Fruit fly (Drosophila melanogaster): ENCODE measurements around the gene Ogdh.

Gene Ogdh

dm6 chr3L:16971611-16972359 is 17.2 kb downstream of the Ogdh start:
- peak; percentile 21 for TF ChIP-seq HLH106 (tag; optimal IDR thresholded peaks at IDR 0.05)
- TF ChIP-seq Mio (GFP tag; optimal IDR thresholded peaks at IDR 0.05), result no peak
- TF ChIP-seq Sp1 (GFP tag; optimal IDR thresholded peaks at IDR 0.05), result peak; percentile 17
- TF ChIP-seq brk (GFP tag; optimal IDR thresholded peaks at IDR 0.05), result no peak
- peak in 1 of 2 experiments; percentile 16 for TF ChIP-seq foxo (GFP tag; optimal IDR thresholded peaks at IDR 0.05)

DNA sequence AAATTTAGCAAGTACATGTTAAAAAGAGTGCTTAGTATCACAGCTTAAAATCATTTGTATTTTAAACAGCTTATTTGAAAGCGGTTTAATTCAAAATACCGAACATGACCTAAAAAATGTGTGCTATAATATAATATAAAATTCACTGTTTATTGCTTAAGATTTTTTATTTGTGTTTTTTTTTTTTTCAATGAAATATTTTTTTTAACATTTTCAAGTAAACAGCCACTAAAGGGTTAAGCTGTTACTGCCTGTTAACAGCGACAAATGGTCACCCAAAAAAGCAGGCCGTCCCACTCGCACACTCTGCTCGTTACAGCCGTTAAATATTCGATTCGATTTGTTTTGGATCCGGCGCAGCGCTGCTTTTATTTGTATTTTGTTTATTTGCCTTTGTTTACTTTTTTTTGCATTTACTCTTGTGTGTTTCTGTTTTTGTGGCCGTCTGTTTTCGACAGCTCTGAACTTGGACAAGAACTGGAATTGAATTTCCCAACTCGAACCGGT is 20.1 kb downstream of the Ogdh start:
- TF ChIP-seq Mio (GFP tag; optimal IDR thresholded peaks at IDR 0.05), result no peak
- no peak for TF ChIP-seq pan (optimal IDR thresholded peaks at IDR 0.05)
- peak; percentile 5 for TF ChIP-seq dmrt93B (GFP tag; optimal IDR thresholded peaks at IDR 0.05)
- TF ChIP-seq brk (GFP tag; optimal IDR thresholded peaks at IDR 0.05), result peak; percentile 53
- no peak for TF ChIP-seq CrebA (GFP tag; optimal IDR thresholded peaks at IDR 0.05; ENCODE audit: borderline replicate concordance)
- no peak for TF ChIP-seq sv (GFP tag; optimal IDR thresholded peaks at IDR 0.05)
- peak; percentile 14 for TF ChIP-seq Hnf4 (GFP tag; optimal IDR thresholded peaks at IDR 0.05)
- TF ChIP-seq HLH106 (tag; optimal IDR thresholded peaks at IDR 0.05), result no peak
- no peak for TF ChIP-seq dl (GFP tag; optimal IDR thresholded peaks at IDR 0.05; ENCODE audit: insufficient read depth in 1 of 2, partially characterized antibody in 2 of 2)
- peak; percentile 65 for TF ChIP-seq fru (GFP tag; optimal IDR thresholded peaks at IDR 0.05)
- TF ChIP-seq OdsH (GFP tag; optimal IDR thresholded peaks at IDR 0.05), result peak; percentile 23
- TF ChIP-seq CG32264 (GFP tag; optimal IDR thresholded peaks at IDR 0.05), result no peak
- peak; percentile 32 for TF ChIP-seq sage (GFP tag; optimal IDR thresholded peaks at IDR 0.05)
- TF ChIP-seq ey (GFP tag; optimal IDR thresholded peaks at IDR 0.05), result no peak
- peak; percentile 50 for TF ChIP-seq h (GFP tag; optimal IDR thresholded peaks at IDR 0.05)
- peak; percentile 49 for TF ChIP-seq tai (GFP tag; optimal IDR thresholded peaks at IDR 0.05)
- peak; percentile 1 to 47 for TF ChIP-seq foxo (GFP tag; optimal IDR thresholded peaks at IDR 0.05)
- TF ChIP-seq Rel (GFP tag; optimal IDR thresholded peaks at IDR 0.05), result peak; percentile 49
- TF ChIP-seq Rel (tag; optimal IDR thresholded peaks at IDR 0.05), result peak; percentile 27
- no peak for TF ChIP-seq Hr78 (GFP tag; optimal IDR thresholded peaks at IDR 0.05)
- TF ChIP-seq woc (GFP tag; optimal IDR thresholded peaks at IDR 0.05), result peak; percentile 64
- TF ChIP-seq Abd-B (GFP tag; optimal IDR thresholded peaks at IDR 0.05), result no peak
- TF ChIP-seq psq (GFP tag; optimal IDR thresholded peaks at IDR 0.05), result no peak
- peak; percentile 26 for TF ChIP-seq CG9705 (GFP tag; optimal IDR thresholded peaks at IDR 0.05)

- TF ChIP-seq CG9705 (GFP tag; optimal IDR thresholded peaks at IDR 0.05) (peak; percentile 19), Hnf4 (GFP tag; optimal IDR thresholded peaks at IDR 0.05) (peak; percentile 27), woc (GFP tag; optimal IDR thresholded peaks at IDR 0.05) (peak; percentile 69), h (GFP tag; optimal IDR thresholded peaks at IDR 0.05) (peak; percentile 43), tai (GFP tag; optimal IDR thresholded peaks at IDR 0.05) (peak; percentile 33), sage (GFP tag; optimal IDR thresholded peaks at IDR 0.05) (no peak), fru (GFP tag; optimal IDR thresholded peaks at IDR 0.05) (peak; percentile 72), Dfd (GFP tag; optimal IDR thresholded peaks at IDR 0.05) (peak; percentile 80), OdsH (GFP tag; optimal IDR thresholded peaks at IDR 0.05) (peak; percentile 50), Abd-B (GFP tag; optimal IDR thresholded peaks at IDR 0.05) (no peak), ey (GFP tag; optimal IDR thresholded peaks at IDR 0.05) (peak; percentile 58), sv (GFP tag; optimal IDR thresholded peaks at IDR 0.05) (no peak), foxo (GFP tag; optimal IDR thresholded peaks at IDR 0.05) (peak in 1 of 2 experiments; percentile 68), Rel (GFP tag; optimal IDR thresholded peaks at IDR 0.05) (no peak), Rel (tag; optimal IDR thresholded peaks at IDR 0.05) (no peak), dmrt93B (GFP tag; optimal IDR thresholded peaks at IDR 0.05) (peak; percentile 54), Hr78 (GFP tag; optimal IDR thresholded peaks at IDR 0.05) (no peak), rgr (GFP tag; optimal IDR thresholded peaks at IDR 0.05) (peak; percentile 21), Sp1 (GFP tag; optimal IDR thresholded peaks at IDR 0.05) (peak; percentile 55), psq (GFP tag; optimal IDR thresholded peaks at IDR 0.05) (peak; percentile 80), br (GFP tag; optimal IDR thresholded peaks at IDR 0.05) (peak; percentile 62), HLH106 (tag; optimal IDR thresholded peaks at IDR 0.05) (peak; percentile 55), usp (GFP tag; optimal IDR thresholded peaks at IDR 0.05) (no peak), Hr83 (GFP tag; optimal IDR thresholded peaks at IDR 0.05; ENCODE audit: poor library complexity, severe bottlenecking) (peak; percentile 18), brk (GFP tag; optimal IDR thresholded peaks at IDR 0.05) (peak; percentile 44)
Observed at dm6 chr3L:16975638-16976528, 21.3 kb downstream of the Ogdh start.

Data from whole organism, wandering third instar larva.